Fruit fly (Drosophila melanogaster): Measurements from ENCODE around the gene Top2.

Gene Top2

dm6 chr2L:19430343-19430742, 22.9 kb downstream of the Top2 start, which contains the start of gene RtcB (continued):
- TF ChIP-seq dm (GFP tag; optimal IDR thresholded peaks at IDR 0.05) (no peak), pzg (GFP tag; optimal IDR thresholded peaks at IDR 0.05) (peak; percentile 68), CG7963 (GFP tag; IDR thresholded peaks at IDR 0.05; ENCODE audit: partially characterized antibody) (peak; percentile 94), Dfd (GFP tag; optimal IDR thresholded peaks at IDR 0.05) (peak in 1 of 2 experiments; percentile 62), CG10543 (GFP tag; optimal IDR thresholded peaks at IDR 0.05) (no peak), CG10565 (GFP tag; optimal IDR thresholded peaks at IDR 0.05) (no peak), Opbp (GFP tag; IDR thresholded peaks at IDR 0.05; ENCODE audit: partially characterized antibody) (peak; percentile 93), CG7556 (GFP tag; optimal IDR thresholded peaks at IDR 0.05) (no peak), ato (GFP tag; IDR thresholded peaks at IDR 0.05; ENCODE audit: partially characterized antibody) (peak; percentile 89), CG11456 (GFP tag; IDR thresholded peaks at IDR 0.05) (no peak), ems (GFP tag; optimal IDR thresholded peaks at IDR 0.05) (no peak), HmgD (GFP tag; optimal IDR thresholded peaks at IDR 0.05) (peak; percentile 51), psq (GFP tag; optimal IDR thresholded peaks at IDR 0.05) (no peak), Hmr (GFP tag; optimal IDR thresholded peaks at IDR 0.05) (peak; percentile 11), CG9797 (GFP tag; optimal IDR thresholded peaks at IDR 0.05) (peak; percentile 59), tgo (GFP tag; IDR thresholded peaks at IDR 0.05) (peak; percentile 15; the same call in 1 of the 3 replicates), Med (GFP tag) (peak; percentile 72), Rx (GFP tag; IDR thresholded peaks at IDR 0.05) (no peak), unc-4 (GFP tag; IDR thresholded peaks at IDR 0.05; ENCODE audit: partially characterized antibody) (peak; percentile 95), CG31365 (tag; optimal IDR thresholded peaks at IDR 0.05) (peak; percentile 97), pho (GFP tag; optimal IDR thresholded peaks at IDR 0.05) (peak; percentile 34), fd64A (GFP tag; optimal IDR thresholded peaks at IDR 0.05) (no peak), CG12659 (GFP tag; optimal IDR thresholded peaks at IDR 0.05) (peak; percentile 37), Dip3 (GFP tag; optimal IDR thresholded peaks at IDR 0.05) (no peak), CG2712 (tag; optimal IDR thresholded peaks at IDR 0.05) (peak; percentile 9), br (optimal IDR thresholded peaks at IDR 0.05) (no peak), Dll (GFP tag; IDR thresholded peaks at IDR 0.05; ENCODE audit: partially characterized antibody) (peak; percentile 98), Nf-YC (tag; optimal IDR thresholded peaks at IDR 0.05) (no peak), ro (GFP tag; IDR thresholded peaks at IDR 0.05) (no peak), pum (GFP tag; optimal IDR thresholded peaks at IDR 0.05) (no peak), CG1602 (GFP tag; optimal IDR thresholded peaks at IDR 0.05) (no peak), Dip2 (GFP tag; IDR thresholded peaks at IDR 0.05) (no peak), CG12942 (GFP tag; optimal IDR thresholded peaks at IDR 0.05) (no peak), sna (GFP tag; IDR thresholded peaks at IDR 0.05; ENCODE audit: partially characterized antibody) (peak; percentile 98), so (GFP tag; IDR thresholded peaks at IDR 0.05) (no peak), CG17568 (GFP tag; optimal IDR thresholded peaks at IDR 0.05) (no peak), CG12219 (GFP tag; optimal IDR thresholded peaks at IDR 0.05) (no peak), Abd-B (GFP tag; optimal IDR thresholded peaks at IDR 0.05) (peak; percentile 31), Elba2 (GFP tag; optimal IDR thresholded peaks at IDR 0.05) (peak; percentile 46), CG13123 (GFP tag; optimal IDR thresholded peaks at IDR 0.05) (no peak), CG12391 (tag; optimal IDR thresholded peaks at IDR 0.05) (peak; percentile 19), HmgZ (tag; optimal IDR thresholded peaks at IDR 0.05) (peak; percentile 61), lilli (GFP tag; optimal IDR thresholded peaks at IDR 0.05) (peak; percentile 17), CG8478 (optimal IDR thresholded peaks at IDR 0.05) (peak; percentile 84), hkb (optimal IDR thresholded peaks at IDR 0.05) (peak; percentile 1), hkb (GFP tag; IDR thresholded peaks at IDR 0.05) (no peak), Dp (GFP tag; optimal IDR thresholded peaks at IDR 0.05) (peak; percentile 67), bbx (GFP tag; IDR thresholded peaks at IDR 0.05; ENCODE audit: partially characterized antibody) (peak; percentile 95), Dad (GFP tag; optimal IDR thresholded peaks at IDR 0.05) (no peak), CTCF (GFP tag; optimal IDR thresholded peaks at IDR 0.05) (peak; percentile 48), esg (GFP tag; conservative IDR thresholded peaks at IDR 0.05) (no peak), CG15696 (tag; optimal IDR thresholded peaks at IDR 0.05) (no peak), CG30020 (tag; optimal IDR thresholded peaks at IDR 0.05) (peak; percentile 18)

Data from whole organism, embryonic.